Fruit fly (Drosophila melanogaster): ENCODE data around the gene rho.

DNA sequence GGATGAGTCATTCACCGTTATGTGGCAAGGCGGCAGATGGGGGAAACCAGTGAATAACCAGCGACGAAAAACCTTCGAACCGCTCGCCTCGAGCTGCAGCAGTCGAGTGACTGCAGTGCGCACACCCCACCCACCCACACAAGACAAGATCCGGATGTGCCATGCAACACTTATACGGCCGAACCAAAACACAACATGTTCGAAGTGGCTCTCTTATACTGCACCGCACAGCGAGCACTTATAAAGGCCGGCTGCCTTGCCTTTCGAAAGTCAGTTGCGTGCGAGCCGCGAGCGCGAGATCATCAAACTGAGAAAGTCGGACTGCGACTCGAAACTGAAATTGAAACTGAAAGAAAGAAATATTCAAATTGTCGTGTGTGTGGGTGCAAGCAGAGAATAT, at the start of gene rho:
- TF ChIP-seq insv (optimal IDR thresholded peaks at IDR 0.05) = no peak
- no peak for TF ChIP-seq psq (optimal IDR thresholded peaks at IDR 0.05)
- TF ChIP-seq ttk (optimal IDR thresholded peaks at IDR 0.05) = no peak

Measured in Kc167 (cell line).